Worm (Caenorhabditis elegans): Measurements from ENCODE around the gene mtm-6.
A peak's percentile ranks its signal among the peaks of the same experiment; 100 is the strongest.

Gene mtm-6

ce11 chrIII:13339672-13340071 is 7.2 kb upstream of the mtm-6 start, which contains the start of gene F53A2.3:
F53A2.3 (minus strand) TSS chrIII:13339772.
- no peak for TF ChIP-seq F57C9.4 (tag; optimal IDR thresholded peaks at IDR 0.05)
- no peak for TF ChIP-seq F49E8.2 (tag; optimal IDR thresholded peaks at IDR 0.05; ENCODE audit: insufficient read depth)
- no peak for TF ChIP-seq lin-26 (GFP tag; IDR thresholded peaks at IDR 0.05)
- no peak for TF ChIP-seq dpff-1 (tag; optimal IDR thresholded peaks at IDR 0.05)
- TF ChIP-seq chd-7 (tag; optimal IDR thresholded peaks at IDR 0.05): no peak
- no peak for TF ChIP-seq hsf-1 (GFP tag; IDR thresholded peaks at IDR 0.05)
- TF ChIP-seq ztf-25 (GFP tag; IDR thresholded peaks at IDR 0.05): no peak
- no peak for TF ChIP-seq snpc-4 (GFP tag; optimal IDR thresholded peaks at IDR 0.05)
- TF ChIP-seq snpc-4 (tag; optimal IDR thresholded peaks at IDR 0.05): no peak
- TF ChIP-seq ekl-4 (GFP tag; IDR thresholded peaks at IDR 0.05): no peak
- no peak for TF ChIP-seq ceh-58 (GFP tag; IDR thresholded peaks at IDR 0.05)
- TF ChIP-seq dpl-1 (GFP tag; optimal IDR thresholded peaks at IDR 0.05): no peak
- TF ChIP-seq F39B2.1 (GFP tag; IDR thresholded peaks at IDR 0.05): no peak
- TF ChIP-seq F23B12.7 (tag; optimal IDR thresholded peaks at IDR 0.05; ENCODE audit: insufficient read depth): no peak
- TF ChIP-seq lin-35 (GFP tag; optimal IDR thresholded peaks at IDR 0.05): no peak
- TF ChIP-seq hlh-12 (tag; optimal IDR thresholded peaks at IDR 0.05): no peak
- no peak for TF ChIP-seq nhr-80 (tag; optimal IDR thresholded peaks at IDR 0.05)
- no peak for TF ChIP-seq unc-62 (GFP tag; optimal IDR thresholded peaks at IDR 0.05)

- no peak; the same call in 1 of the 2 replicates for TF ChIP-seq ceh-100 (GFP tag; IDR thresholded peaks at IDR 0.05)
- TF ChIP-seq F23B12.7 (tag; optimal IDR thresholded peaks at IDR 0.05; ENCODE audit: insufficient read depth): peak; percentile 0
- TF ChIP-seq dox-1 (GFP tag; IDR thresholded peaks at IDR 0.05): no peak
- no peak for TF ChIP-seq ztf-22 (GFP tag; optimal IDR thresholded peaks at IDR 0.05)
- no peak for TF ChIP-seq zfh-2 (GFP tag; conservative IDR thresholded peaks at IDR 0.05)
- TF ChIP-seq nfya-2 (GFP tag; IDR thresholded peaks at IDR 0.05): no peak
- no peak for TF ChIP-seq madf-3 (GFP tag; IDR thresholded peaks at IDR 0.05)
- TF ChIP-seq ceh-79 (tag; optimal IDR thresholded peaks at IDR 0.05): no peak
- no peak for TF ChIP-seq mes-4 (tag; optimal IDR thresholded peaks at IDR 0.05)
- TF ChIP-seq ztf-18 (tag; optimal IDR thresholded peaks at IDR 0.05): peak; percentile 96
- TF ChIP-seq F39B2.1 (GFP tag; IDR thresholded peaks at IDR 0.05): no peak
- no peak for TF ChIP-seq nhr-90 (tag; optimal IDR thresholded peaks at IDR 0.05)
- no peak for TF ChIP-seq hmg-20 (GFP tag; IDR thresholded peaks at IDR 0.05)
- peak; percentile 45 for TF ChIP-seq dpl-1 (GFP tag; optimal IDR thresholded peaks at IDR 0.05)
- no peak for TF ChIP-seq hrde-1 (tag; optimal IDR thresholded peaks at IDR 0.05; ENCODE audit: borderline replicate concordance)
- peak; percentile 55; the same call in 1 of the 2 replicates for TF ChIP-seq ekl-4 (GFP tag; IDR thresholded peaks at IDR 0.05)
- no peak for TF ChIP-seq ccch-3 (GFP tag; optimal IDR thresholded peaks at IDR 0.05)
- peak; percentile 66; the same call in 1 of the 2 replicates for TF ChIP-seq D2030.7 (GFP tag; IDR thresholded peaks at IDR 0.05)
- no peak for TF ChIP-seq tlf-1 (GFP tag; optimal IDR thresholded peaks at IDR 0.05)
- TF ChIP-seq lsl-1 (GFP tag; optimal IDR thresholded peaks at IDR 0.05): peak; percentile 86
- TF ChIP-seq unc-130 (GFP tag; optimal IDR thresholded peaks at IDR 0.05): no peak
- no peak for TF ChIP-seq Y79H2A.3 (GFP tag; conservative IDR thresholded peaks at IDR 0.05)
- TF ChIP-seq nhr-27 (tag; optimal IDR thresholded peaks at IDR 0.05): no peak
- TF ChIP-seq madf-8 (GFP tag; conservative IDR thresholded peaks at IDR 0.05): no peak; the same call in 1 of the 2 replicates
- peak; percentile 78 for TF ChIP-seq madf-6 (GFP tag; IDR thresholded peaks at IDR 0.05)
- no peak for TF ChIP-seq dpff-1 (tag; optimal IDR thresholded peaks at IDR 0.05)
- no peak for TF ChIP-seq let-526 (GFP tag; IDR thresholded peaks at IDR 0.05)
- no peak for TF ChIP-seq attf-3 (GFP tag; conservative IDR thresholded peaks at IDR 0.05)
- TF ChIP-seq egl-18 (GFP tag; IDR thresholded peaks at IDR 0.05): no peak
- TF ChIP-seq rcor-1 (GFP tag; IDR thresholded peaks at IDR 0.05): 0 out of 2 replicates have a peak, but pooled peaks have one; percentile 28
- TF ChIP-seq efl-1 (GFP tag; optimal IDR thresholded peaks at IDR 0.05): peak; percentile 59
- TF ChIP-seq lsy-27 (tag; optimal IDR thresholded peaks at IDR 0.05; ENCODE audit: borderline replicate concordance, insufficient read depth): no peak
- TF ChIP-seq attf-6 (GFP tag; IDR thresholded peaks at IDR 0.05): no peak
These were observed 6.2 kb upstream of the mtm-6 start for ce11 chrIII:13340504-13341274.
